Fruit fly (Drosophila melanogaster) S2 (cell line): ENCODE measurements around the gene CG1324.
A peak's percentile ranks its signal among the peaks of the same experiment; 100 is the strongest.

Source experiments
- CG8478 ChIP-seq: fragments of >200 bp; optimal IDR thresholded peaks from 2 replicates; lab custom pipeline; 2018
- CTCF ChIP-seq, 2 experiments: fragments of >200 bp; optimal IDR thresholded peaks; 2 replicates each; lab custom pipeline; 2018

CG1324 gene

dm6 chrX:20709682-20710081 is 26.1 kb downstream of the CG1324 start:
- TF ChIP-seq CTCF (optimal IDR thresholded peaks at IDR 0.05; lab: Kevin White, UChicago) (no peak), CG8478 (lab: Kevin White, UChicago) (no peak)

- TF ChIP-seq CG8478 (lab: Kevin White, UChicago) (no peak), CTCF (optimal IDR thresholded peaks at IDR 0.05; lab: Kevin White, UChicago) (no peak)
Observed at dm6 chrX:20704337-20704736, 31.4 kb downstream of the CG1324 start.

DNA sequence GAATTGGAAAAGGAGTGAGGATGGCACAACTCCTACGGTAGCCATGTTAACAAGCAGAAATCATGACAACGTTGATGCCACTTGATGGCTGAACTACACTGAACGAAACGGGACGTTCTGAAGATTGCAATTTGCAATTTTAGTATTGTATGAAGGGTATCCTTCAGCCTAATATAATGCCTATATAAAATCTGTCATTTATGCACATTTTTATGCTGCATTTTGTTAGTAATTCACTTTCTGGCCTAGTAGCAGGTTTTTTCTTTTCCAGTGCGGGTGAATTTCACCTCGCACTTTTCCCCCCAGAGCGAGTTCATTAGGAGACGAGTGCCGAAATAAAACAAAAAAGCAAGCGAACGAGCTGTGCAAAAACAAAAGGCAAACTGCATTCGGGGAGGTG is 32.9 kb downstream of the CG1324 start:
- TF ChIP-seq CTCF (optimal IDR thresholded peaks at IDR 0.05; lab: Kevin White, UChicago) (no peak), CG8478 (lab: Kevin White, UChicago) (no peak)

DNA sequence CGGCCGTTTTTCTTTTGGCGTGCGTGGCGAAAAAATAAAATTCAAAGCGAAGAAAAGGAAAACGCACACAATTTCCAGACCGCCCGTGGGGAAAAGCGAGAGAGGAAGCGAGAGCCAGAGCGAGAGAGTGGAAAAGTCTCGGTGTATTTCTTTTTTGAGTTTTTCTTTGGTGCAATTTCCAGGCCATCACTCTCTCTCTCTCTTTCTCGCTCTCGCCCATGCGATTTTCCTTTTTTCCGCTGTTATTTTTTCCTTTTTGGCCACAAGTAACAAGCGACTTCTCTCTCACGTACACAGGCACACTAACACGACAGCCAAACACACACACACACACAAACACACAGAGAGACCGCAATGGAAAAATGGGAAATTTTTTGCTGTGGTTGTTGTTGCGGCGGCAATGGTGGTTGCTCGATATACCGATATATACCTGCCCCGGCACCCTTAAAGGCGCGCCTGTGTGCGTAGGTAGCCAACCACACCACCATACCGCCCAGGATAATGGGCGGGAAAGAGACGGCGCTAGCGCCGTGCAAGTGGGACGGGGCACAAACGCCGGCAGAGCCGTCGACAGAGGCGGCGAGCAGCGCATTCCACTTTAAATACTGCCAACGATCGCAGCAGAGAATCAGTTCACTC is 41.8 kb downstream of the CG1324 start:
- TF ChIP-seq CG8478 (lab: Kevin White, UChicago) (no peak), CTCF (optimal IDR thresholded peaks at IDR 0.05; lab: Kevin White, UChicago) (no peak)

dm6 chrX:20691213-20691612 is 44.5 kb downstream of the CG1324 start:
- no peak for TF ChIP-seq CG8478 (lab: Kevin White, UChicago)
- TF ChIP-seq CTCF (optimal IDR thresholded peaks at IDR 0.05; lab: Kevin White, UChicago): no peak

dm6 chrX:20690454-20690853 is 45.3 kb downstream of the CG1324 start, which contains the start of gene run:
Gene run (plus strand): TSS chrX:20690670.
- TF ChIP-seq CG8478 (lab: Kevin White, UChicago): no peak
- TF ChIP-seq CTCF (optimal IDR thresholded peaks at IDR 0.05; lab: Kevin White, UChicago): peak in 1 of 2 experiments; percentile 8

DNA sequence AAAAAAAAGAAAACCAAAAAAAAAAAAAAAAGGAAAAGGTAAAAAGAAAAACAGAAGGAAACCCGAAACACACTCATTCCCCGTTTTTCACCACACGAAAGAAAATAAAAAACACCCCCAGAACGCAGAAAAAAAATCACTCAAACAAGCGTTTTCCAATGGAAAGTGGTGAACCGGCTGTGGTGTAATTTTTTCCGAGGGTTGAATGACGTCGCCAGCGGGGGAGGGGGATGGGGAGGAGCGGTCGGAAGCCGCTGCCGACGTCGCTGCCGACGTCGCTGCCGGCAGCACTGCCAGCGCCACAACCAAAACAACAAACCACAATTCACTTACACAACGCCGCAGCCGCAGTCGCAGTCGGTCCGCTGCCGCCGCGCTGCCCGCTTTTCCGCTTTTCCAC is 46.3 kb downstream of the CG1324 start:
- no peak for TF ChIP-seq CG8478 (lab: Kevin White, UChicago)
- no peak for TF ChIP-seq CTCF (optimal IDR thresholded peaks at IDR 0.05; lab: Kevin White, UChicago)

dm6 chrX:20687252-20687651 is 48.5 kb downstream of the CG1324 start:
- no peak for TF ChIP-seq CTCF (optimal IDR thresholded peaks at IDR 0.05; lab: Kevin White, UChicago)
- TF ChIP-seq CG8478 (lab: Kevin White, UChicago): no peak
